Fruit fly (Drosophila melanogaster) whole organism: ENCODE results near the gene CG42633.

Experiments
- CG8478 ChIP-seq: fragments of >200 bp; optimal IDR thresholded peaks from 2 replicates; lab custom pipeline; 2018; ENCODE audit warnings: inconsistent platforms
- Dll ChIP-seq: fragments of >200 bp; optimal IDR thresholded peaks from 2 replicates; lab custom pipeline; 2017
- EcR ChIP-seq, 2 experiments: fragments of >200 bp; optimal IDR thresholded peaks; 2 replicates each; lab custom pipeline; 2017; ENCODE audit warnings: missing biosample characterization in 2 of 2, missing genetic modification characterization in 2 of 2, missing genetic modification reagents in 2 of 2
- pan ChIP-seq: fragments of >200 bp; optimal IDR thresholded peaks from 2 replicates; lab custom pipeline; 2017
- psq ChIP-seq: fragments of >200 bp; optimal IDR thresholded peaks from 2 replicates; lab custom pipeline; 2017

dm6 chr3R:10782167-10782566 lies at the start of gene CG42633:
- no peak for TF ChIP-seq CG8478 (lab: Kevin White, UChicago)
- TF ChIP-seq Dll (lab: Kevin White, UChicago), result no peak
- no peak for TF ChIP-seq EcR (GFP tag; optimal IDR thresholded peaks at IDR 0.05; lab: Kevin White, UChicago)
- no peak for TF ChIP-seq pan (lab: Kevin White, UChicago)
- TF ChIP-seq psq (lab: Kevin White, UChicago), result no peak
